Worm (Caenorhabditis elegans) whole organism, mixed stage, embryonic: ENCODE data around the gene ZK1320.7.

Experiments used
- ces-1 ChIP-seq: fragments of 150-350 bp; optimal IDR thresholded peaks from 2 replicates; lab custom pipeline; 2014; ENCODE audit warnings: missing biosample characterization, missing genetic modification reagents, missing genetic modification characterization
- cnd-1 ChIP-seq: fragments of 200-800 bp; sonication (Bioruptor generic); optimal IDR thresholded peaks from 2 replicates; lab custom pipeline; 2018; ENCODE audit warnings: mild to moderate bottlenecking, missing genetic modification characterization, missing compliant biosample characterization
- elt-3 ChIP-seq: fragments of 150-350 bp; optimal IDR thresholded peaks from 2 replicates; lab custom pipeline; 2014; ENCODE audit warnings: missing biosample characterization, missing genetic modification characterization
- lin-13 ChIP-seq: fragments of 150-350 bp; optimal IDR thresholded peaks from 2 replicates; lab custom pipeline; 2014; ENCODE audit warnings: missing biosample characterization, missing genetic modification characterization
- lsy-2 ChIP-seq: fragments of 150-350 bp; optimal IDR thresholded peaks from 2 replicates; lab custom pipeline; 2014; ENCODE audit warnings: missing biosample characterization, missing genetic modification characterization
- nhr-12 ChIP-seq: fragments of 150-350 bp; optimal IDR thresholded peaks from 2 replicates; lab custom pipeline; 2014; ENCODE audit warnings: missing biosample characterization, missing genetic modification characterization
- pha-4 ChIP-seq: fragments of 150-350 bp; optimal IDR thresholded peaks from 2 replicates; lab custom pipeline; 2018; ENCODE audit warnings: missing biosample characterization, missing genetic modification reagents, missing genetic modification characterization
- snpc-4 ChIP-seq: fragments of 150-350 bp; optimal IDR thresholded peaks from 2 replicates; lab custom pipeline; 2014; ENCODE audit warnings: missing biosample characterization, missing genetic modification characterization
- unc-39 ChIP-seq: fragments of 150-350 bp; optimal IDR thresholded peaks from 2 replicates; lab custom pipeline; 2014; ENCODE audit warnings: missing biosample characterization, missing genetic modification characterization
- unc-62 ChIP-seq: fragments of 150-350 bp; optimal IDR thresholded peaks from 2 replicates; lab custom pipeline; 2014; ENCODE audit warnings: missing biosample characterization, missing genetic modification reagents, missing genetic modification characterization
- ztf-11 ChIP-seq: fragments of 150-350 bp; optimal IDR thresholded peaks from 2 replicates; lab custom pipeline; 2014; ENCODE audit warnings: missing biosample characterization, missing genetic modification characterization

DNA sequence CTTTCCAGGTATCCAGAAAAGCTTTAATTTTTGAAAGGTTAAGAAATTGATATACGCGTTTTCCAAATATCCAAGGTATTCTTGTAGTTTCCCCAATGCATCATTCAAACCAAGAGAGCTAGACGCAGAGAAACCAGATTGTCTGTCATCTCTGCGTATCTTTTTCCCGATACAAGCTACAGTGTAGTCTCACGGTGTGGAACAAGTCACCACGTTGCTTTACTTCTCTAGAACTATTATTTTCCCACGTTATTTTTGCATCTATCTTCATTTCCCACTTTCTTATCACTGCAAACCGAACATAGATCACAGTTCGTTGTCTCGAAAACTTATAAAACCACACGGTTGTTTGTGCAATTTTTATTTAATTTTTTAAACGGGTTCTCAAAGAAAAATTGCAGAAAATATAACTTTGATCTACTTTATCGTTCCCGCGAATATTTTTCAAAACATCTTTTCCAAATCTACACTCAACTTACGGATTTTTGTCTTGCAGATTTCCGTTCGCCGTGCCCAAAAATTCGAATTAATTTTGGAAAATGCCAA lies 15.1 kb upstream of the ZK1320.7 start, which contains the start of gene gstk-1:
- TF ChIP-seq nhr-12 (tag; lab: Kevin White, UChicago) (no peak), pha-4 (tag; lab: Kevin White, UChicago) (no peak), snpc-4 (tag; lab: Kevin White, UChicago) (no peak), unc-39 (no peak), cnd-1 (tag; lab: Kevin White, UChicago) (no peak), lsy-2 (tag; lab: Kevin White, UChicago) (no peak), ces-1 (GFP tag; lab: Kevin White, UChicago) (no peak), unc-62 (GFP tag; lab: Kevin White, UChicago) (no peak), ztf-11 (tag; lab: Kevin White, UChicago) (no peak), elt-3 (tag; lab: Kevin White, UChicago) (no peak), lin-13 (tag; lab: Kevin White, UChicago) (no peak)
